Worm (Caenorhabditis elegans) whole organism, young adult: ENCODE measurements around the gene dnj-1.

Experiments
- B0019.2 ChIP-seq: fragments of 200-800 bp; sonication (Bioruptor generic); conservative IDR thresholded peaks from 2 replicates; pipeline ENCODE4 v1.3.6; 2022; ENCODE audit warnings: missing genetic modification reagents, missing genetic modification characterization, missing compliant biosample characterization
- B0035.1 ChIP-seq: sonication (generic microtip); optimal IDR thresholded peaks from 2 replicates; lab custom pipeline; 2016; ENCODE audit warnings: missing genetic modification characterization, mild to moderate bottlenecking, missing compliant biosample characterization, missing genotype, missing genetic modification reagents
- B0336.3 ChIP-seq: fragments of 200-800 bp; sonication (Bioruptor generic); IDR thresholded peaks from 2 replicates; pipeline ENCODE4 v1.3.6; 2022; ENCODE audit warnings: missing genetic modification characterization, missing compliant biosample characterization
- C06A6.2 ChIP-seq: fragments of 200-800 bp; sonication (Bioruptor generic); conservative IDR thresholded peaks from 2 replicates; pipeline ENCODE4 v1.3.6; 2022; ENCODE audit warnings: missing genetic modification characterization, missing compliant biosample characterization
- F33H1.4 ChIP-seq: fragments of 200-800 bp; sonication (Bioruptor generic); IDR thresholded peaks from 2 replicates; pipeline ENCODE4 v1.3.6; 2022; ENCODE audit warnings: missing genetic modification reagents, missing genetic modification characterization, missing compliant biosample characterization
- F39B2.1 ChIP-seq: fragments of 200-800 bp; sonication (Bioruptor generic); IDR thresholded peaks from 2 replicates; pipeline ENCODE4 v1.3.6; 2022; ENCODE audit warnings: missing genetic modification reagents, missing genetic modification characterization, missing compliant biosample characterization
- F55B11.4 ChIP-seq: sonication (generic microtip); optimal IDR thresholded peaks from 2 replicates; lab custom pipeline; 2016; ENCODE audit warnings: missing compliant biosample characterization, missing genetic modification characterization, borderline replicate concordance; ENCODE audit not compliant: insufficient read depth
- F57A8.1 ChIP-seq: fragments of 200-800 bp; sonication (Bioruptor generic); optimal IDR thresholded peaks from 2 replicates; lab custom pipeline; 2018; ENCODE audit warnings: mild to moderate bottlenecking, missing genetic modification characterization, moderate library complexity, missing compliant biosample characterization
- K11D2.4 ChIP-seq: fragments of 200-800 bp; sonication (Bioruptor generic); IDR thresholded peaks from 2 replicates; pipeline ENCODE4 v1.3.6; 2022; ENCODE audit warnings: missing genetic modification reagents, missing genetic modification characterization, missing compliant biosample characterization
- Y53F4B.3 ChIP-seq: fragments of 200-800 bp; sonication (Bioruptor generic); IDR thresholded peaks from 2 replicates; pipeline ENCODE4 v1.3.6; 2022; ENCODE audit warnings: missing genetic modification reagents, missing genetic modification characterization, missing compliant biosample characterization
- ZK185.1 ChIP-seq: sonication (generic microtip); optimal IDR thresholded peaks from 2 replicates; lab custom pipeline; 2016; ENCODE audit warnings: mild to moderate bottlenecking, missing genetic modification characterization, missing compliant biosample characterization; ENCODE audit not compliant: poor library complexity, severe bottlenecking
- akir-1 ChIP-seq: fragments of 200-800 bp; sonication (Bioruptor generic); optimal IDR thresholded peaks from 2 replicates; lab custom pipeline; 2018; ENCODE audit warnings: mild to moderate bottlenecking, missing genetic modification characterization, moderate library complexity, missing compliant biosample characterization
- attf-5 ChIP-seq: fragments of 200-800 bp; sonication (Bioruptor generic); optimal IDR thresholded peaks from 2 replicates; lab custom pipeline; 2018; ENCODE audit warnings: mild to moderate bottlenecking, missing genetic modification characterization, missing compliant biosample characterization
- attf-6 ChIP-seq: fragments of 200-800 bp; sonication (Bioruptor generic); IDR thresholded peaks from 2 replicates; pipeline ENCODE4 v1.3.6; 2022; ENCODE audit warnings: missing genetic modification reagents, missing genetic modification characterization, missing compliant biosample characterization
- bed-2 ChIP-seq: fragments of 200-800 bp; sonication (Bioruptor generic); IDR thresholded peaks from 2 replicates; pipeline ENCODE4 v1.3.6; 2022; ENCODE audit warnings: missing genetic modification reagents, missing genetic modification characterization, missing compliant biosample characterization
- ceh-100 ChIP-seq: fragments of 200-800 bp; sonication (Bioruptor generic); IDR thresholded peaks from 2 replicates; pipeline ENCODE4 v1.3.6; 2022; ENCODE audit warnings: missing genetic modification reagents, missing genetic modification characterization, missing compliant biosample characterization
- ceh-91 ChIP-seq: fragments of 200-800 bp; sonication (Bioruptor generic); IDR thresholded peaks from 2 replicates; pipeline ENCODE4 v1.3.6; 2022; ENCODE audit warnings: missing genetic modification reagents, missing genetic modification characterization, missing compliant biosample characterization
- chd-7 ChIP-seq: sonication (generic microtip); optimal IDR thresholded peaks from 2 replicates; lab custom pipeline; 2016; ENCODE audit warnings: mild to moderate bottlenecking, missing genetic modification characterization, moderate library complexity, missing compliant biosample characterization
- dpff-1 ChIP-seq: sonication (generic microtip); optimal IDR thresholded peaks from 2 replicates; lab custom pipeline; 2017; ENCODE audit warnings: mild to moderate bottlenecking, missing genetic modification characterization, missing compliant biosample characterization
- dpl-1 ChIP-seq: fragments of 150-350 bp; optimal IDR thresholded peaks from 2 replicates; lab custom pipeline; 2014; ENCODE audit warnings: missing biosample characterization, missing genetic modification reagents, missing genetic modification characterization
- efl-1 ChIP-seq: fragments of 150-350 bp; optimal IDR thresholded peaks from 2 replicates; lab custom pipeline; 2014; ENCODE audit warnings: missing biosample characterization, missing genetic modification reagents, missing genetic modification characterization
- egl-44 ChIP-seq: fragments of 200-800 bp; sonication (Bioruptor generic); IDR thresholded peaks from 2 replicates; pipeline ENCODE4 v1.3.6; 2022; ENCODE audit warnings: missing genetic modification reagents, missing genetic modification characterization, missing compliant biosample characterization
- ets-4 ChIP-seq: fragments of 200-800 bp; sonication (Bioruptor generic); optimal IDR thresholded peaks from 2 replicates; lab custom pipeline; 2018; ENCODE audit warnings: mild to moderate bottlenecking, missing genetic modification characterization, missing compliant biosample characterization
- him-1 ChIP-seq: sonication (generic microtip); optimal IDR thresholded peaks from 2 replicates; lab custom pipeline; 2016; ENCODE audit warnings: missing genotype, missing genetic modification reagents, missing genetic modification characterization, missing compliant biosample characterization
- hlh-12 ChIP-seq: sonication (generic microtip); optimal IDR thresholded peaks from 2 replicates; lab custom pipeline; 2016; ENCODE audit warnings: missing genetic modification characterization, missing compliant biosample characterization
- hlh-26 ChIP-seq: fragments of 200-800 bp; sonication (Bioruptor generic); conservative IDR thresholded peaks from 2 replicates; pipeline ENCODE4 v1.3.6; 2022; ENCODE audit warnings: missing genetic modification reagents, missing genetic modification characterization, missing compliant biosample characterization
- lsy-27 ChIP-seq: sonication (generic microtip); optimal IDR thresholded peaks from 2 replicates; lab custom pipeline; 2017; ENCODE audit warnings: missing genetic modification characterization, mild to moderate bottlenecking, missing compliant biosample characterization, antibody characterized with exemption, missing genotype, borderline replicate concordance; ENCODE audit not compliant: insufficient read depth
- madf-10 ChIP-seq: sonication (generic microtip); optimal IDR thresholded peaks from 2 replicates; lab custom pipeline; 2016; ENCODE audit warnings: mild to moderate bottlenecking, missing genetic modification characterization, missing compliant biosample characterization
- madf-8 ChIP-seq: fragments of 200-800 bp; sonication (Bioruptor generic); conservative IDR thresholded peaks from 2 replicates; pipeline ENCODE4 v1.3.6; 2022; ENCODE audit warnings: missing genetic modification reagents, missing genetic modification characterization, missing compliant biosample characterization
- mes-4 ChIP-seq: sonication (generic microtip); optimal IDR thresholded peaks from 2 replicates; lab custom pipeline; 2016; ENCODE audit warnings: missing genotype, missing genetic modification characterization, missing compliant biosample characterization
- mxl-1 ChIP-seq: sonication (generic microtip); optimal IDR thresholded peaks from 2 replicates; lab custom pipeline; 2016; ENCODE audit warnings: missing genetic modification characterization, missing compliant biosample characterization
- nfya-1 ChIP-seq: sonication (generic microtip); optimal IDR thresholded peaks from 2 replicates; lab custom pipeline; 2017; ENCODE audit warnings: antibody characterized with exemption, missing compliant biosample characterization, missing genetic modification characterization, borderline replicate concordance; ENCODE audit not compliant: insufficient read depth
- nfyb-1 ChIP-seq: fragments of 200-800 bp; sonication (Bioruptor generic); IDR thresholded peaks from 2 replicates; pipeline ENCODE4 v1.3.6; 2022; ENCODE audit warnings: missing genetic modification reagents, missing genetic modification characterization, missing compliant biosample characterization
- pbrm-1 ChIP-seq: fragments of 200-800 bp; sonication (Bioruptor generic); IDR thresholded peaks from 2 replicates; pipeline ENCODE4 v1.3.6; 2022; ENCODE audit warnings: missing genetic modification reagents, missing genetic modification characterization, missing compliant biosample characterization
- pha-4 ChIP-seq: fragments of 150-350 bp; sonication (generic microtip); optimal IDR thresholded peaks from 2 replicates; lab custom pipeline; 2014; ENCODE audit warnings: missing biosample characterization, missing genetic modification reagents, missing genetic modification characterization
- repo-1 ChIP-seq: sonication (generic microtip); optimal IDR thresholded peaks from 2 replicates; lab custom pipeline; 2017; ENCODE audit warnings: mild to moderate bottlenecking, missing genetic modification characterization, missing compliant biosample characterization
- snpc-3.4 ChIP-seq: sonication (generic microtip); optimal IDR thresholded peaks from 2 replicates; lab custom pipeline; 2017; ENCODE audit warnings: missing genetic modification characterization, mild to moderate bottlenecking, missing compliant biosample characterization, antibody characterized with exemption, moderate library complexity, missing genotype, missing genetic modification reagents
- snpc-4 ChIP-seq, 5 experiments: fragments of 150-350 bp in 1 of 5; sonication (generic microtip) in 4 of 5; optimal IDR thresholded peaks; 2 replicates each; lab custom pipeline; 2014 to 2018; ENCODE audit warnings: missing genetic modification characterization in 5 of 5, missing biosample characterization in 3 of 5, antibody characterized with exemption in 2 of 5, mild to moderate bottlenecking in 2 of 5, missing compliant biosample characterization in 2 of 5, missing genotype in 2 of 5, moderate library complexity in 2 of 5, missing genetic modification reagents in 1 of 5
- tbx-9 ChIP-seq: sonication (generic microtip); optimal IDR thresholded peaks from 2 replicates; lab custom pipeline; 2016; ENCODE audit warnings: borderline replicate concordance, missing genetic modification characterization, inconsistent platforms, missing compliant biosample characterization
- zfh-2 ChIP-seq: fragments of 200-800 bp; sonication (Bioruptor generic); conservative IDR thresholded peaks from 2 replicates; pipeline ENCODE4 v1.3.6; 2022; ENCODE audit warnings: missing genetic modification reagents, missing genetic modification characterization, missing compliant biosample characterization
- ztf-22 ChIP-seq: fragments of 200-800 bp; sonication (Bioruptor generic); optimal IDR thresholded peaks from 2 replicates; lab custom pipeline; 2018; ENCODE audit warnings: mild to moderate bottlenecking, missing genetic modification characterization, moderate library complexity, missing compliant biosample characterization
- ztf-26 ChIP-seq: sonication (generic microtip); optimal IDR thresholded peaks from 2 replicates; lab custom pipeline; 2017; ENCODE audit warnings: missing genetic modification characterization, missing compliant biosample characterization
- ztf-28 ChIP-seq: fragments of 200-800 bp; sonication (Bioruptor generic); IDR thresholded peaks from 2 replicates; pipeline ENCODE4 v1.3.6; 2022; ENCODE audit warnings: missing genetic modification reagents, missing genetic modification characterization, missing compliant biosample characterization
- ztf-6 ChIP-seq: fragments of 200-800 bp; sonication (Bioruptor generic); IDR thresholded peaks from 2 replicates; pipeline ENCODE4 v1.3.6; 2022; ENCODE audit warnings: missing genetic modification reagents, missing genetic modification characterization, missing compliant biosample characterization

Gene dnj-1

DNA sequence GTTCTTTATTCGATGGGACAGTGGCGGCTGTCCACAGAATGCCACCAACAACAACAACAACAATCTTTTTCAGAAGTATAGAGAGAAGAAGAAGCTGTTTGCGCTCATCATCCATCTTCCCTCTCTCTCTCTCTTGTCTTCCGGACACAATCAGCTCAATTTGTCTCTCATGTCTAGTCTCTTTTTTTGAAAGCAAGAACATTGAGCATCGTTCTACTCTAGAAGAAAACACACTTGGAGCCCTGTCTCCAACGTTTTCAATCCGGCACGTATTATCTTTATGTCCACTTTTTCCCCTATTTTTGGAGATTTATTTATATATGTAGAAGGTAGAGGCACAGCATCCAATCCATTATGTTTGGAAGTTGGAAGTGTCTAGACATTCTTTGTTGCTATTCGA, 50.0 kb downstream of the dnj-1 start:
- TF ChIP-seq efl-1 (no peak), dpff-1 (tag; lab: Kevin White, UChicago) (no peak), hlh-26 (no peak), snpc-4 (GFP tag; optimal IDR thresholded peaks at IDR 0.05; lab: Kevin White, UChicago) (no peak), snpc-4 (tag; optimal IDR thresholded peaks at IDR 0.05; lab: Kevin White, UChicago) (no peak)

DNA sequence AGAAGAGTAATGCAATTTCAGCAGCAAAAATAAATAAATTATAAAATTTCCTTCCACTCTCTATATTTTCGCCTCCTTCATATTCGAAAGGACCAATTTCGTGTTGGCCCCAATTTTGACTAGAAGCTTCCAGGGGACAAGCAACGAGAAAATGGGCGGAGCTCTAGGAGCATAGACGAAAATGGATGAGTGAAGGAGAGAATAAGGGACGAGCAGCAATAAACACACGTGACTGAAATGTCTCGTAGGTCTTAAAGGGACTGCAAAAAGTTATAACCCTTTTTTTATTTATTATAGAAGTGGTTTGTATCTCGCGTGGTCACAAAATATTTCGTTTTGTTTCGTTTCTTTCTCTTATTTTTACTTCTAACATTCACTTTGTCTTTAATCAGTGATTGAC, 50.9 kb downstream of the dnj-1 start:
- TF ChIP-seq ztf-28 (GFP tag; lab: Robert Waterston, UW) (no peak), egl-44 (GFP tag; lab: Robert Waterston, UW) (no peak), B0035.1 (no peak), ZK185.1 (tag; lab: Kevin White, UChicago) (no peak), C06A6.2 (GFP tag; lab: Robert Waterston, UW) (no peak), ztf-22 (GFP tag; lab: Kevin White, UChicago) (no peak), ets-4 (GFP tag; lab: Kevin White, UChicago) (no peak), snpc-3.4 (no peak), attf-5 (GFP tag; lab: Kevin White, UChicago) (no peak), K11D2.4 (no peak)

DNA sequence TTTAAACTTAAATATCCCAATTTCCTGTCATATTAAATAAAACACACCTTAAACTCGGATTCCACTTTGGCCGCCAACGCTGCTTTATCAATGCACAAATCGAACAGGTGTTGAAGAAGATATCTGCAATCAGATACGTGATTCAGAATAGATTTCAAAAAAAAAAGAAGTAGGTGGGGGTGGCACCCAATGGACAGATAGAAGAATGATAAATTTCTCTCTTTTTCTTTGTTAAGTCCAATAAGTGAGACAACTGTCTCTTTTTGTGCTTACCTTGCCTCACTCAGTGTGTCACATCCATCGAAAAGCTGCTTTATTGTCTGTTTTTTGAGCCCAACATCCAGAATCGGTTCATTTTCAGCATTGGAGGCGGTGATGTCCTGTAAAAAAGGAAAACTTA, 52.0 kb downstream of the dnj-1 start:
- TF ChIP-seq B0019.2 (no peak), ceh-100 (GFP tag; lab: Robert Waterston, UW) (no peak), dpff-1 (tag; lab: Kevin White, UChicago) (no peak), bed-2 (no peak), madf-10 (tag; lab: Kevin White, UChicago) (no peak), ztf-22 (GFP tag; lab: Kevin White, UChicago) (no peak), K11D2.4 (no peak), akir-1 (GFP tag; lab: Kevin White, UChicago) (no peak), ztf-28 (GFP tag; lab: Robert Waterston, UW) (no peak), B0336.3 (GFP tag; lab: Robert Waterston, UW) (no peak), hlh-12 (tag; lab: Kevin White, UChicago) (no peak), him-1 (tag; lab: Kevin White, UChicago) (no peak), pha-4 (no peak), repo-1 (tag; lab: Kevin White, UChicago) (no peak), pbrm-1 (GFP tag; lab: Robert Waterston, UW) (no peak), ceh-91 (GFP tag; lab: Robert Waterston, UW) (no peak), lsy-27 (no peak)
- TF ChIP-seq, all 124 proteins: peak for 0

DNA sequence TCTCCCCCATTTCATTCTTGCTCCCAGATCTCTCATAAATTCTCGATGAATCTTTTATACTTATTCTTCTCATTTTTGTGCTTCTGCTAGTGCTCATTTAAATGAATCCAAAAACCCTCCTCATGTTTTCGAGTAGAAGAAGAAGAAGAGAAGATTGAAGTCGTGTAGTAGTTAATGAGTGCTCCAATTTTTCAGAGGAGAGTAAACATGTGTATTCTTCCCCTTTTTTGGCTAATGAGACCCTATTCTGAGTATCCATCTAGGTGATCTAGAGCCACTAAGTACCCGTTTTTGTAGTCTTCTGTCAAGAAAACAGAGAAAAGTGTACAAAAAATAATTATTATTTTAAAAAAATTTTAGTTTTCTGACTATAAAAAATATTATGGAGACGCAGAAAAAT, 52.7 kb downstream of the dnj-1 start:
- TF ChIP-seq bed-2 (no peak), mes-4 (tag; lab: Kevin White, UChicago) (no peak), C06A6.2 (GFP tag; lab: Robert Waterston, UW) (no peak), Y53F4B.3 (no peak), dpl-1 (no peak), mxl-1 (no peak), chd-7 (tag; lab: Kevin White, UChicago) (no peak), tbx-9 (tag; lab: Kevin White, UChicago) (no peak), F33H1.4 (GFP tag; lab: Robert Waterston, UW) (no peak), F39B2.1 (GFP tag; lab: Robert Waterston, UW) (no peak), ztf-26 (no peak), madf-8 (GFP tag; lab: Robert Waterston, UW) (no peak), F57A8.1 (GFP tag; lab: Kevin White, UChicago) (no peak), ztf-6 (no peak), nfya-1 (no peak), attf-6 (GFP tag; lab: Robert Waterston, UW) (no peak), nfyb-1 (GFP tag; lab: Robert Waterston, UW) (no peak), zfh-2 (GFP tag; lab: Robert Waterston, UW) (no peak), F55B11.4 (no peak), hlh-26 (no peak)
